Worm (Caenorhabditis elegans): ENCODE data around the gene nhr-10.

The nhr-10 gene

DNA sequence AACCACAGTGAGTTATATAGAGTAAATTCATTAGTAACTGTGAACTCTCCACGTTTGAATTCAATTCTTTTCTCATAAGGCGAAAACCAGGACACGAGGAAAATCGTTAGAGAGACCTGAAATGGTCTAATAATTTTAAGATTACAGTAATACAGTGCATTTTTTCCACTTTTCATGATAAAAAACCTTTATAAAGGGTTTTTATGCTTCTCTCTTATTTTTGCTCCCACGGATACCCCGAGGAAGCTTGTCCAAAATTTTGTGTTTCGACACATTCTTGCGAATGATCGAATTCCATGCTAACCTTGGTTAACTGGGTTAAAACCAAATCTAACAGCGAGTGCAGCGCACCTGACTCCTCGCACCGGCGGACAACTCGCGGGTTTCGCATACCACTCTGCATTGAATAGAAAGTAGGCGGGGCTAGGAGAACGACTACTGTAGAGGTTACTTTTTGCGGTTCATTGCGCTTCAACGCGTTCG lies 25.0 kb upstream of the nhr-10 start (continued):
- peak; percentile 23 for TF ChIP-seq xbp-1 (tag; optimal IDR thresholded peaks at IDR 0.05)
- TF ChIP-seq ceh-88 (GFP tag; IDR thresholded peaks at IDR 0.05), result peak; percentile 41; the same call in 1 of the 2 replicates
- TF ChIP-seq nhr-85 (tag), result peak; percentile 94
- peak; percentile 1 to 42 for TF ChIP-seq lin-35 (GFP tag; optimal IDR thresholded peaks at IDR 0.05)
- no peak for TF ChIP-seq unc-62 (GFP tag; optimal IDR thresholded peaks at IDR 0.05)
- peak; percentile 66 for TF ChIP-seq snu-23 (GFP tag; optimal IDR thresholded peaks at IDR 0.05)
- peak; percentile 46 for TF ChIP-seq elt-2 (tag; optimal IDR thresholded peaks at IDR 0.05)
- TF ChIP-seq lin-14 (GFP tag; optimal IDR thresholded peaks at IDR 0.05), result peak; percentile 44
- TF ChIP-seq rnt-1 (tag; optimal IDR thresholded peaks at IDR 0.05), result peak; percentile 66
- TF ChIP-seq egl-27 (tag; optimal IDR thresholded peaks at IDR 0.05), result no peak
- TF ChIP-seq ceh-90 (tag; optimal IDR thresholded peaks at IDR 0.05), result no peak

ce11 chrIII:7138178-7138577 lies 22.9 kb upstream of the nhr-10 start, which contains the start of gene B0280.11:
Gene B0280.11, minus strand, starts transcription at chrIII:7138278.
- TF ChIP-seq efl-1 (optimal IDR thresholded peaks at IDR 0.05) (no peak), efl-1 (GFP tag; optimal IDR thresholded peaks at IDR 0.05 in 1 of 2) (peak in 1 of 2 experiments; percentile 39), irx-1 (tag; optimal IDR thresholded peaks at IDR 0.05) (no peak), lsy-2 (tag; optimal IDR thresholded peaks at IDR 0.05) (no peak), ceh-90 (tag; optimal IDR thresholded peaks at IDR 0.05) (no peak)

DNA sequence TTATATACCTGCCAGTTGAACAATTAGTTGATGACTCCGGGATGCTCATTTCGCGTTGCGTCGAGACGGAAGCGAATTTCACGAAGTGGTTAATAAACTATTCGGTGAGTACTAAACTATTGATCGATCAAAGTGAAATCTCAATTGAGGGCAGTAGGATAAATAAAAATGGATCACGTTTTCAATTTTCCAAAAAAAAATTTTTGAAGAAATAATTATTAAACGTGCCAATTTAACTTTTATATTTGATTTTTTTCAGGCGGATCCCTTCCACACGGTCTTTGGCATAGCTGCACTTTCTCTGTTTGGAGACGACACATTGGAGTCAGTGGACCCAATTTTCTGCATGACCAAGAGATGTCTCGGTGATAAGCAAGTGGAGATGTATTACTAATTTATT lies 20.8 kb upstream of the nhr-10 start, which contains the start of gene B0280.17:
Gene B0280.17 (minus strand): TSS at position 101 of the 400 bp plus-strand sequence.
- no peak for TF ChIP-seq nhr-77 (tag; optimal IDR thresholded peaks at IDR 0.05)
- no peak for TF ChIP-seq nhr-19 (GFP tag; conservative IDR thresholded peaks at IDR 0.05)
- no peak for TF ChIP-seq sox-4 (tag; optimal IDR thresholded peaks at IDR 0.05)
- TF ChIP-seq lin-15B (tag; optimal IDR thresholded peaks at IDR 0.05), result no peak
- TF ChIP-seq ama-1 (optimal IDR thresholded peaks at IDR 0.05), result no peak
- no peak for TF ChIP-seq Y116A8C.19 (tag; optimal IDR thresholded peaks at IDR 0.05; ENCODE audit: borderline replicate concordance)
- TF ChIP-seq zip-4 (GFP tag; optimal IDR thresholded peaks at IDR 0.05), result no peak
- TF ChIP-seq aha-1 (tag; optimal IDR thresholded peaks at IDR 0.05), result no peak
- no peak for TF ChIP-seq ceh-88 (GFP tag; IDR thresholded peaks at IDR 0.05)
- no peak for TF ChIP-seq unc-62 (GFP tag; optimal IDR thresholded peaks at IDR 0.05)

DNA sequence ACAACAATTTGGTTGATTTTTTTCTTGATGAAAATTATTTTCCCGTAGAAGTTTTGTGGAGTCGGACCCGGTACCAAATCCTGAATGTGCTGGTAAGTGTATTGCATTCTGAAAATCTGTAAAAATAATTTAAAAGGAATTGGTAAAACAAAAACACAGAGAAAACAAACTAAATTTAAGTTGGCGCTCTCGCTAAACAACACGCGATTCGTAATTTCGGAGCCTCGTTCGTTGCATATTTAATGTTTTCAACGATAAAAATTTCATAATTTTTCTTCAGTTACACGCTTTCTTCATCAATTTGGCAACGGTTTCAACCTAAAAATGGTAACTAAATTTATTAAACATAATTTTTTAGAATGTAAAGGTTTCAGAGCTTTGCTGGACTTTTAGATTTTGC lies 18.3 kb upstream of the nhr-10 start, which contains the start of the genes pot-1 and ggtb-1:
Gene pot-1 (minus strand): TSS at position 120 of the 400 bp plus-strand sequence.
Gene ggtb-1 (plus strand): TSS at position 208 of the 400 bp plus-strand sequence.
- peak in 1 of 2 experiments; percentile 62 for TF ChIP-seq lsy-2 (tag; optimal IDR thresholded peaks at IDR 0.05)
- no peak for TF ChIP-seq nhr-76 (tag; optimal IDR thresholded peaks at IDR 0.05)
- TF ChIP-seq nhr-237 (tag; optimal IDR thresholded peaks at IDR 0.05), result no peak
- no peak for TF ChIP-seq fkh-10 (GFP tag; optimal IDR thresholded peaks at IDR 0.05)
- TF ChIP-seq xbp-1 (tag; optimal IDR thresholded peaks at IDR 0.05), result no peak
- TF ChIP-seq ceh-90 (tag; optimal IDR thresholded peaks at IDR 0.05), result no peak
- TF ChIP-seq irx-1 (tag; optimal IDR thresholded peaks at IDR 0.05), result no peak
- TF ChIP-seq isw-1 (GFP tag; IDR thresholded peaks at IDR 0.05), result no peak
- peak; percentile 34 for TF ChIP-seq snu-23 (GFP tag; optimal IDR thresholded peaks at IDR 0.05)
- no peak for TF ChIP-seq nhr-71 (tag; optimal IDR thresholded peaks at IDR 0.05)
- no peak for TF ChIP-seq nhr-85 (tag)
- TF ChIP-seq lin-15B (tag; optimal IDR thresholded peaks at IDR 0.05), result no peak
- no peak for TF ChIP-seq ceh-63 (GFP tag; optimal IDR thresholded peaks at IDR 0.05)
- no peak for TF ChIP-seq swsn-7 (tag; optimal IDR thresholded peaks at IDR 0.05)
- TF ChIP-seq nhr-20 (tag; optimal IDR thresholded peaks at IDR 0.05), result no peak
- no peak for TF ChIP-seq nhr-12 (tag; optimal IDR thresholded peaks at IDR 0.05)
- TF ChIP-seq mdl-1 (tag; optimal IDR thresholded peaks at IDR 0.05), result no peak
- TF ChIP-seq efl-1 (optimal IDR thresholded peaks at IDR 0.05), result peak; percentile 2 to 67
- peak; percentile 75 to 97 for TF ChIP-seq efl-1 (GFP tag; optimal IDR thresholded peaks at IDR 0.05 in 1 of 2)
- TF ChIP-seq ets-5 (GFP tag; IDR thresholded peaks at IDR 0.05), result no peak
- TF ChIP-seq zag-1 (tag; optimal IDR thresholded peaks at IDR 0.05), result no peak
- no peak for TF ChIP-seq nhr-19 (GFP tag; conservative IDR thresholded peaks at IDR 0.05)
- no peak for TF ChIP-seq zip-4 (GFP tag; optimal IDR thresholded peaks at IDR 0.05)
- no peak for TF ChIP-seq nhr-90 (tag; optimal IDR thresholded peaks at IDR 0.05; ENCODE audit: poor library complexity)
- TF ChIP-seq unc-86 (tag; optimal IDR thresholded peaks at IDR 0.05), result no peak
- TF ChIP-seq unc-62 (GFP tag; optimal IDR thresholded peaks at IDR 0.05), result no peak
- TF ChIP-seq dpl-1 (GFP tag; optimal IDR thresholded peaks at IDR 0.05), result peak; percentile 58 to 79 (median 66)
- TF ChIP-seq nhr-77 (tag; optimal IDR thresholded peaks at IDR 0.05), result no peak
- no peak for TF ChIP-seq elt-3 (tag; optimal IDR thresholded peaks at IDR 0.05)
- no peak for TF ChIP-seq fos-1 (tag; optimal IDR thresholded peaks at IDR 0.05)
- no peak for TF ChIP-seq nhr-11 (tag; optimal IDR thresholded peaks at IDR 0.05)
- no peak for TF ChIP-seq ceh-88 (GFP tag; IDR thresholded peaks at IDR 0.05)
- TF ChIP-seq Y116A8C.19 (tag; optimal IDR thresholded peaks at IDR 0.05; ENCODE audit: borderline replicate concordance), result no peak
- TF ChIP-seq C04F5.9 (tag; optimal IDR thresholded peaks at IDR 0.05), result no peak
- TF ChIP-seq lir-3 (tag; optimal IDR thresholded peaks at IDR 0.05; ENCODE audit: poor library complexity), result no peak
- no peak for TF ChIP-seq dsc-1 (tag; optimal IDR thresholded peaks at IDR 0.05)
- no peak for TF ChIP-seq C34B4.2 (tag; optimal IDR thresholded peaks at IDR 0.05)
